Fruit fly (Drosophila melanogaster) whole organism, embryonic: Measurements from ENCODE around the gene meigo.

Experiments used
- Awh ChIP-seq: fragments of 200-800 bp; sonication (Bioruptor generic); IDR thresholded peaks from 2 replicates; pipeline ENCODE4, ENCODE4 v1.3.6; 2022; ENCODE audit warnings: missing biosample characterization, missing genetic modification characterization
- CG10147 ChIP-seq: fragments of 200-800 bp; sonication (Bioruptor generic); optimal IDR thresholded peaks from 2 replicates; lab custom pipeline; 2019; ENCODE audit warnings: missing biosample characterization, mild to moderate bottlenecking, missing genetic modification characterization, moderate library complexity
- CG10267 ChIP-seq: fragments of 200-800 bp; sonication (Bioruptor generic); optimal IDR thresholded peaks from 2 replicates; lab custom pipeline; 2018; ENCODE audit warnings: missing biosample characterization, mild to moderate bottlenecking, missing genetic modification characterization, moderate library complexity
- CG11398 ChIP-seq: fragments of 200-800 bp; sonication (Bioruptor generic); optimal IDR thresholded peaks from 2 replicates; lab custom pipeline; 2016; ENCODE audit warnings: missing biosample characterization, missing genetic modification characterization
- CG11456 ChIP-seq: fragments of 200-800 bp; sonication (Bioruptor generic); IDR thresholded peaks from 3 replicates; pipeline ENCODE4 v1.3.6; 2022; ENCODE audit warnings: missing biosample characterization, missing genetic modification characterization
- CG12155 ChIP-seq: fragments of 200-800 bp; sonication (Bioruptor generic); optimal IDR thresholded peaks from 3 replicates; lab custom pipeline; 2016; ENCODE audit warnings: missing biosample characterization, missing genetic modification characterization
- CG1233 ChIP-seq: fragments of 200-800 bp; sonication (Bioruptor generic); optimal IDR thresholded peaks from 4 replicates; lab custom pipeline; 2018; ENCODE audit warnings: missing biosample characterization, mild to moderate bottlenecking, missing genetic modification characterization
- CG15479 ChIP-seq: fragments of 200-800 bp; sonication (Bioruptor generic); optimal IDR thresholded peaks from 3 replicates; lab custom pipeline; 2019; ENCODE audit warnings: missing biosample characterization, mild to moderate bottlenecking, missing genetic modification characterization, moderate library complexity
- CG2202 ChIP-seq: fragments of 200-800 bp; sonication (Bioruptor generic); optimal IDR thresholded peaks from 2 replicates; lab custom pipeline; 2018; ENCODE audit warnings: missing biosample characterization, mild to moderate bottlenecking, missing genetic modification characterization
- CG3407 ChIP-seq: fragments of 200-800 bp; sonication (Bioruptor generic); optimal IDR thresholded peaks from 2 replicates; lab custom pipeline; 2018; ENCODE audit warnings: missing biosample characterization, mild to moderate bottlenecking, missing genetic modification characterization
- CG34422 ChIP-seq: fragments of 200-800 bp; sonication (Bioruptor generic); IDR thresholded peaks from 3 replicates; pipeline ENCODE4 v1.3.6; 2022; ENCODE audit warnings: missing biosample characterization, missing genetic modification characterization
- CG4328 ChIP-seq: fragments of 200-800 bp; sonication (Bioruptor generic); optimal IDR thresholded peaks from 3 replicates; lab custom pipeline; 2017; ENCODE audit warnings: missing biosample characterization, missing genetic modification reagents, missing genetic modification characterization
- CG4820 ChIP-seq: fragments of 200-800 bp; sonication (Bioruptor generic); optimal IDR thresholded peaks from 3 replicates; lab custom pipeline; 2016; ENCODE audit warnings: missing biosample characterization, missing genetic modification characterization
- CG6813 ChIP-seq: fragments of 200-800 bp; sonication (Bioruptor generic); optimal IDR thresholded peaks from 2 replicates; lab custom pipeline; 2017; ENCODE audit warnings: missing biosample characterization, missing genetic modification characterization, mild to moderate bottlenecking, moderate library complexity, missing genetic modification reagents
- CG8089 ChIP-seq: fragments of 200-800 bp; sonication (Bioruptor generic); optimal IDR thresholded peaks from 3 replicates; lab custom pipeline; 2016; ENCODE audit warnings: missing biosample characterization, missing genetic modification characterization
- CG8478 ChIP-seq: fragments of >200 bp; optimal IDR thresholded peaks from 2 replicates; lab custom pipeline; 2018
- CG9437 ChIP-seq: fragments of 200-800 bp; sonication (Bioruptor generic); optimal IDR thresholded peaks from 2 replicates; lab custom pipeline; 2018; ENCODE audit warnings: missing biosample characterization, mild to moderate bottlenecking, missing genetic modification characterization
- CG9727 ChIP-seq: fragments of 200-800 bp; sonication (Bioruptor generic); optimal IDR thresholded peaks from 3 replicates; lab custom pipeline; 2017; ENCODE audit warnings: missing biosample characterization, mild to moderate bottlenecking, missing genetic modification characterization
- CG9797 ChIP-seq: fragments of 200-800 bp; sonication (Bioruptor generic); optimal IDR thresholded peaks from 3 replicates; lab custom pipeline; 2018; ENCODE audit warnings: missing biosample characterization, mild to moderate bottlenecking, missing genetic modification characterization
- Camta ChIP-seq: fragments of 200-800 bp; sonication (Bioruptor generic); optimal IDR thresholded peaks from 2 replicates; lab custom pipeline; 2016; ENCODE audit warnings: missing biosample characterization, missing genetic modification characterization
- Chrac-16 ChIP-seq: fragments of 200-800 bp; sonication (Bioruptor generic); optimal IDR thresholded peaks from 3 replicates; lab custom pipeline; 2016; ENCODE audit warnings: missing biosample characterization, missing genetic modification characterization
- CkIIα-i1 ChIP-seq: fragments of 200-800 bp; sonication (Bioruptor generic); IDR thresholded peaks from 2 replicates; pipeline ENCODE4 v1.3.6; 2022; ENCODE audit warnings: missing biosample characterization, missing genetic modification characterization
- CrebB ChIP-seq: fragments of 200-800 bp; sonication (Bioruptor generic); optimal IDR thresholded peaks from 3 replicates; lab custom pipeline; 2018; ENCODE audit warnings: missing biosample characterization, mild to moderate bottlenecking, missing genetic modification characterization
- E2f1 ChIP-seq: fragments of 200-800 bp; sonication (Bioruptor generic); IDR thresholded peaks from 2 replicates; pipeline ENCODE4 v1.3.6; 2022; ENCODE audit warnings: missing biosample characterization, missing genetic modification characterization
- E2f2 ChIP-seq: fragments of 200-800 bp; sonication (Bioruptor generic); IDR thresholded peaks from 2 replicates; pipeline ENCODE4 v1.3.6; 2022; ENCODE audit warnings: missing biosample characterization, missing genetic modification characterization
- HHEX ChIP-seq: fragments of 200-800 bp; sonication (Bioruptor generic); optimal IDR thresholded peaks from 3 replicates; lab custom pipeline; 2017; ENCODE audit warnings: missing biosample characterization, mild to moderate bottlenecking, missing genetic modification characterization, missing genetic modification reagents
- Lpt ChIP-seq: fragments of >200 bp; optimal IDR thresholded peaks from 2 replicates; lab custom pipeline; 2018; ENCODE audit warnings: missing biosample characterization, missing genetic modification characterization
- Meics ChIP-seq: fragments of 200-800 bp; sonication (Bioruptor generic); optimal IDR thresholded peaks from 2 replicates; lab custom pipeline; 2017; ENCODE audit warnings: missing biosample characterization, mild to moderate bottlenecking, missing genetic modification characterization
- Mrtf ChIP-seq: fragments of 200-800 bp; sonication (Bioruptor generic); IDR thresholded peaks from 3 replicates; pipeline ENCODE4 v1.3.6; 2022; ENCODE audit warnings: missing biosample characterization, missing genetic modification characterization
- NC2β ChIP-seq: fragments of 200-800 bp; sonication (Bioruptor generic); optimal IDR thresholded peaks from 2 replicates; lab custom pipeline; 2016; ENCODE audit warnings: missing biosample characterization, missing genetic modification characterization
- ab ChIP-seq: fragments of 200-800 bp; sonication (Bioruptor generic); optimal IDR thresholded peaks from 2 replicates; lab custom pipeline; 2016; ENCODE audit warnings: missing biosample characterization, missing genetic modification characterization
- ara ChIP-seq: fragments of 200-800 bp; sonication (Bioruptor generic); IDR thresholded peaks from 2 replicates; pipeline ENCODE4 v1.3.6; 2022; ENCODE audit warnings: missing biosample characterization, missing genetic modification characterization
- chinmo ChIP-seq: fragments of 200-800 bp; sonication (Bioruptor generic); IDR thresholded peaks from 4 replicates; pipeline ENCODE4 v1.3.6; 2022; ENCODE audit warnings: missing biosample characterization, missing genetic modification characterization; ENCODE audit not compliant: partially characterized antibody
- dan ChIP-seq: fragments of 200-800 bp; sonication (Bioruptor generic); IDR thresholded peaks from 2 replicates; pipeline ENCODE4 v1.3.6; 2022; ENCODE audit warnings: missing biosample characterization, missing genetic modification characterization
- disco-r ChIP-seq: fragments of 200-800 bp; sonication (Bioruptor generic); optimal IDR thresholded peaks from 2 replicates; lab custom pipeline; 2016; ENCODE audit warnings: missing biosample characterization, missing genetic modification characterization
- dmrt99B ChIP-seq: fragments of 200-800 bp; sonication (Bioruptor generic); optimal IDR thresholded peaks from 2 replicates; lab custom pipeline; 2018; ENCODE audit warnings: missing biosample characterization, mild to moderate bottlenecking, missing genetic modification characterization, moderate library complexity
- fd3F ChIP-seq: fragments of 200-800 bp; sonication (Bioruptor generic); optimal IDR thresholded peaks from 2 replicates; lab custom pipeline; 2018; ENCODE audit warnings: missing biosample characterization, mild to moderate bottlenecking, missing genetic modification characterization, moderate library complexity
- gro ChIP-seq: fragments of 200-800 bp; sonication (Bioruptor generic); optimal IDR thresholded peaks from 2 replicates; lab custom pipeline; 2016; ENCODE audit warnings: missing biosample characterization, missing genetic modification characterization
- h ChIP-seq: fragments of >200 bp; optimal IDR thresholded peaks from 2 replicates; lab custom pipeline; 2017
- hb ChIP-seq: fragments of 200-800 bp; sonication (Bioruptor generic); IDR thresholded peaks from 3 replicates; pipeline ENCODE4 v1.3.6; 2022; ENCODE audit warnings: missing biosample characterization, missing genetic modification characterization; ENCODE audit not compliant: partially characterized antibody
- maf-S ChIP-seq: fragments of 200-800 bp; sonication (Bioruptor generic); optimal IDR thresholded peaks from 2 replicates; lab custom pipeline; 2016; ENCODE audit warnings: missing biosample characterization, missing genetic modification characterization
- nerfin-1 ChIP-seq: fragments of 200-800 bp; sonication (Bioruptor generic); optimal IDR thresholded peaks from 3 replicates; lab custom pipeline; 2019; ENCODE audit warnings: missing biosample characterization, mild to moderate bottlenecking, missing genetic modification characterization, moderate library complexity
- phol ChIP-seq: fragments of 200-800 bp; sonication (Bioruptor generic); optimal IDR thresholded peaks from 3 replicates; lab custom pipeline; 2018; ENCODE audit warnings: missing biosample characterization, mild to moderate bottlenecking, missing genetic modification characterization, moderate library complexity
- pum ChIP-seq: fragments of 200-800 bp; sonication (Bioruptor generic); optimal IDR thresholded peaks from 2 replicates; lab custom pipeline; 2016; ENCODE audit warnings: missing biosample characterization, missing genetic modification characterization
- pzg ChIP-seq: fragments of 200-800 bp; sonication (Bioruptor generic); optimal IDR thresholded peaks from 3 replicates; lab custom pipeline; 2018; ENCODE audit warnings: missing biosample characterization, mild to moderate bottlenecking, missing genetic modification characterization, moderate library complexity
- run ChIP-seq: fragments of 200-800 bp; sonication (Bioruptor generic); optimal IDR thresholded peaks from 3 replicates; lab custom pipeline; 2018; ENCODE audit warnings: missing biosample characterization, mild to moderate bottlenecking, missing genetic modification characterization
- scrt ChIP-seq: fragments of 200-800 bp; sonication (Bioruptor generic); optimal IDR thresholded peaks from 2 replicates; lab custom pipeline; 2018; ENCODE audit warnings: missing biosample characterization, mild to moderate bottlenecking, missing genetic modification characterization, moderate library complexity
- slbo ChIP-seq: fragments of 200-800 bp; sonication (Bioruptor generic); IDR thresholded peaks from 2 replicates; pipeline ENCODE4 v1.3.6; 2022; ENCODE audit warnings: missing biosample characterization, missing genetic modification characterization
- slou ChIP-seq: fragments of 200-800 bp; sonication (Bioruptor generic); optimal IDR thresholded peaks from 3 replicates; lab custom pipeline; 2016; ENCODE audit warnings: missing biosample characterization, missing genetic modification characterization
- so ChIP-seq: fragments of 200-800 bp; sonication (Bioruptor generic); IDR thresholded peaks from 3 replicates; pipeline ENCODE4 v1.3.6; 2022; ENCODE audit warnings: missing biosample characterization, missing genetic modification characterization
- sug ChIP-seq: fragments of 200-800 bp; optimal IDR thresholded peaks from 2 replicates; lab custom pipeline; 2019; ENCODE audit warnings: missing biosample characterization, mild to moderate bottlenecking, missing genetic modification characterization, moderate library complexity
- usp ChIP-seq: fragments of >200 bp; optimal IDR thresholded peaks from 2 replicates; lab custom pipeline; 2017; ENCODE audit warnings: missing biosample characterization, missing genetic modification characterization

Gene meigo

DNA sequence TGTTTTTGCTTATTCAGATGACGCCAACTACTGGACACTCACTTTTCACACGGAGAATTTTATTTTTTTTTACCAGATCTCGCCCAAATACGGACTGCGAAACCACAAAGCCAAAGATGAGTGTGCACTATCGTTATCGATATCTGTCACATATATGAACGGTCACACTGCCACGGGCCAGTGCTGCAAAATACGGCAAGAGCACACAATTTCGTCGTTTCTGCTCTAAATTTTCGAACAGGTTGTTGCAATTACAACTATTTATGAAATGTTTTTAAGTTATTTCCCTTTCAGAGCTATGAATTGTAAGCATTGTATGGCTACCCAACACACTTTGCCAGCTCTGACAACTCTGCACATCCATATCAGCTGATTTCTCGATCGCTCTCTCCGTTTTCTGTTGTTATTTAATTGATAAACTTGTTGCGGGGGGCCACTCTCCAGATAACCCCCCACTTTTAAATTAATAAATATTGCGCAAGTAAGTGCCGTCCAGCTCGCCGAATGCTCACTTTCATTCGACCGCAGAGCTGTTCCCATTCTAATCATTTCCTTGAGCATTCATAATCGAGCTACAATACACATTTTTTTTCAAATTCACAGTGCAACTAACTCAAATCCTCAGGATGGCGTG is 10.6 kb upstream of the meigo start, which contains the start of the genes slmb and CG5793 (continued):
- TF ChIP-seq CG8089 (peak; percentile 20), pzg (peak; percentile 93), E2f1 (GFP tag; lab: Robert Waterston, UW) (no peak), maf-S (GFP tag; lab: Kevin White, UChicago) (peak; percentile 48), Camta (GFP tag; lab: Kevin White, UChicago) (peak; percentile 26), pum (GFP tag; lab: Kevin White, UChicago) (peak; percentile 14), ab (peak; percentile 1), usp (GFP tag; lab: Kevin White, UChicago) (no peak), CG34422 (GFP tag; lab: Robert Waterston, UW) (no peak), E2f2 (GFP tag; lab: Robert Waterston, UW) (peak; percentile 63), CG4820 (GFP tag; lab: Kevin White, UChicago) (peak; percentile 32), scrt (GFP tag; lab: Kevin White, UChicago) (no peak), CG6813 (GFP tag; lab: Kevin White, UChicago) (no peak), CG8478 (lab: Kevin White, UChicago) (no peak), hb (GFP tag; lab: Robert Waterston, UW) (no peak), dmrt99B (tag; lab: Kevin White, UChicago) (no peak), Lpt (GFP tag; lab: Kevin White, UChicago) (no peak), slbo (peak; percentile 60), HHEX (GFP tag; lab: Kevin White, UChicago) (peak; percentile 3), CG10147 (no peak), CG12155 (peak; percentile 59), Chrac-16 (peak; percentile 42), CG9797 (GFP tag; lab: Kevin White, UChicago) (peak; percentile 92), CkIIα-i1 (GFP tag; lab: Robert Waterston, UW) (no peak), Awh (GFP tag; lab: Robert Waterston, UW) (no peak), h (lab: Kevin White, UChicago) (no peak), CrebB (tag; lab: Kevin White, UChicago) (no peak), CG9727 (GFP tag; lab: Kevin White, UChicago) (peak; percentile 49), CG11398 (GFP tag; lab: Kevin White, UChicago) (no peak), fd3F (GFP tag; lab: Kevin White, UChicago) (no peak), CG2202 (no peak), ara (no peak), slou (GFP tag; lab: Kevin White, UChicago) (peak; percentile 6), nerfin-1 (tag; lab: Kevin White, UChicago) (no peak), disco-r (GFP tag; lab: Kevin White, UChicago) (no peak), run (tag; lab: Kevin White, UChicago) (no peak), Meics (peak; percentile 20), so (GFP tag; lab: Robert Waterston, UW) (no peak), CG3407 (GFP tag; lab: Kevin White, UChicago) (no peak), gro (GFP tag; lab: Kevin White, UChicago) (peak; percentile 21), CG15479 (peak; percentile 0), chinmo (GFP tag; lab: Robert Waterston, UW) (no peak), CG1233 (GFP tag; lab: Kevin White, UChicago) (peak; percentile 36), CG10267 (tag; lab: Kevin White, UChicago) (peak; percentile 94), sug (tag; lab: Kevin White, UChicago) (peak; percentile 100), NC2β (GFP tag; lab: Kevin White, UChicago) (peak; percentile 29), Mrtf (GFP tag; lab: Robert Waterston, UW) (no peak), CG9437 (GFP tag; lab: Kevin White, UChicago) (no peak), CG11456 (GFP tag; lab: Robert Waterston, UW) (peak; percentile 58; the same call in 1 of the 3 replicates), CG4328 (GFP tag; lab: Kevin White, UChicago) (peak; percentile 33), dan (GFP tag; lab: Robert Waterston, UW) (no peak), phol (tag; lab: Kevin White, UChicago) (peak; percentile 61)
